Worm (Caenorhabditis elegans) whole organism, early embryonic: Measurements from ENCODE around the gene msp-65.

ENCODE experiments used
- B0310.2 ChIP-seq: sonication (generic microtip); optimal IDR thresholded peaks from 2 replicates; lab custom pipeline; 2016; ENCODE audit warnings: mild to moderate bottlenecking, missing genetic modification characterization, missing compliant biosample characterization
- ama-1 ChIP-seq: fragments of 150-350 bp; optimal IDR thresholded peaks from 2 replicates; lab custom pipeline; 2014
- flt-1 ChIP-seq: fragments of 200-800 bp; sonication (Bioruptor generic); IDR thresholded peaks from 2 replicates; pipeline ENCODE4 v1.3.6; 2022; ENCODE audit warnings: missing genetic modification characterization, missing compliant biosample characterization
- hmbx-1 ChIP-seq: sonication (generic microtip); optimal IDR thresholded peaks from 2 replicates; lab custom pipeline; 2016; ENCODE audit warnings: mild to moderate bottlenecking, missing genetic modification characterization, missing compliant biosample characterization

DNA sequence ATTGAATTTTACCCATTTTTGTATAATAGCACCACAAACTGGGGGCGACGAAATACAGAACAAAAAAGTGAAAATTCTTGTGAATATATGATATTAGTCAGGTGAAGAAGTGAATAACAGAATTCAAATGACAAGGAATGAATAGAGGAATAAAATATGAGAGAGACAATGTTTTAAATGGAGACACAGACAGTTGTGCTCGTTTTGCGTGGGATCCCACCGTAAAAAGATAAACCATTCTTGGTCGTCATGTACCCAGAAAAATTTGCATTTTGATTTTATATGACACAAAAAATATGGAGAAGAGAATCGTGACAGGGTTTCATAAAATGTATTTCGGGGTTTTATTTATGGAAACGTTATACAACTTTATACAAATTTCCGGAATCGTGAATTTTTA, 38.6 kb upstream of the msp-65 start, which contains the start of gene F36H12.17:
- TF ChIP-seq ama-1 (lab: Kevin White, UChicago) (no peak), B0310.2 (tag; lab: Kevin White, UChicago) (no peak), hmbx-1 (tag; lab: Kevin White, UChicago) (no peak), flt-1 (GFP tag; lab: Robert Waterston, UW) (no peak)
